Worm (Caenorhabditis elegans) whole organism, late embryonic: Measurements from ENCODE around the gene W08F4.3.

Source experiments
- C08G9.2 ChIP-seq: sonication (generic microtip); optimal IDR thresholded peaks from 2 replicates; lab custom pipeline; 2016; ENCODE audit warnings: mild to moderate bottlenecking, missing genetic modification characterization, moderate library complexity, missing compliant biosample characterization
- T23F11.4 ChIP-seq: fragments of 200-800 bp; sonication (Bioruptor generic); optimal IDR thresholded peaks from 2 replicates; lab custom pipeline; 2018; ENCODE audit warnings: mild to moderate bottlenecking, missing genetic modification characterization, missing compliant biosample characterization
- ama-1 ChIP-seq: fragments of 150-350 bp; optimal IDR thresholded peaks from 2 replicates; lab custom pipeline; 2014
- ceh-30 ChIP-seq: fragments of 150-350 bp; optimal IDR thresholded peaks from 2 replicates; lab custom pipeline; 2014; ENCODE audit warnings: missing biosample characterization, missing genetic modification characterization
- ceh-31 ChIP-seq: sonication (generic microtip); optimal IDR thresholded peaks from 2 replicates; lab custom pipeline; 2016; ENCODE audit warnings: missing genetic modification characterization, missing compliant biosample characterization
- ceh-6 ChIP-seq: fragments of 200-800 bp; sonication (Bioruptor generic); optimal IDR thresholded peaks from 2 replicates; lab custom pipeline; 2018; ENCODE audit warnings: mild to moderate bottlenecking, missing genetic modification characterization, missing compliant biosample characterization
- elt-2 ChIP-seq: sonication (generic microtip); optimal IDR thresholded peaks from 2 replicates; lab custom pipeline; 2016; ENCODE audit warnings: missing genetic modification reagents, missing genetic modification characterization, missing compliant biosample characterization
- hlh-8 ChIP-seq: sonication (generic microtip); optimal IDR thresholded peaks from 2 replicates; lab custom pipeline; 2016; ENCODE audit warnings: missing genotype, missing genetic modification characterization, missing compliant biosample characterization
- nfya-1 ChIP-seq: sonication (generic microtip); optimal IDR thresholded peaks from 2 replicates; lab custom pipeline; 2017; ENCODE audit warnings: missing genetic modification characterization, mild to moderate bottlenecking, missing compliant biosample characterization, antibody characterized with exemption, moderate library complexity
- nhr-11 ChIP-seq: fragments of 150-350 bp; optimal IDR thresholded peaks from 2 replicates; lab custom pipeline; 2014; ENCODE audit warnings: missing biosample characterization, missing genetic modification characterization

DNA sequence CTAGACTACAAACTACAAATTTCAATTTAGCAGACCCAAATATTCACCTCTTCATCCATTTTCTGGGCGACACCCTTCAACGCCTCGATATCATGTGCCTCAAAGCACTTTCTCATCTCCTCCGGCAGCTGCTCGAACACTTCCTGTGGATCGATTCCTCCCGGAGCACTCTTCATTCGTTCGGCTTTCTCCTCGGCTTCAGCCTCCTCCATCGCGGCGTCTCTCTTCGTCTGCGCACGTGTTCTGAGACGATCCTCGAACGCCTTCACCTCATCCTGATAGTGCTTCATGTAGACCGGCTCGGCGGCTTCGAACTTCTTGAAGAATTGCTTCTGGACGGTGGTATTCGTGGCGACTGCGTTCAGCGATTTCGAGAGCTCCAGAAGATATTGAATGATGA is 1.6 kb upstream of the W08F4.3 start:
- TF ChIP-seq ama-1 (no peak), C08G9.2 (tag; lab: Kevin White, UChicago) (no peak), ceh-30 (tag; lab: Kevin White, UChicago) (no peak), elt-2 (tag; lab: Kevin White, UChicago) (no peak), nhr-11 (tag; lab: Kevin White, UChicago) (no peak), hlh-8 (tag; lab: Kevin White, UChicago) (no peak), nfya-1 (tag; lab: Kevin White, UChicago) (no peak), T23F11.4 (GFP tag; lab: Kevin White, UChicago) (no peak), ceh-31 (tag; lab: Kevin White, UChicago) (no peak), ceh-6 (GFP tag; lab: Kevin White, UChicago) (no peak)
